Fruit fly (Drosophila melanogaster): ENCODE data around the gene poe.
A peak's percentile ranks its signal among the peaks of the same experiment; 100 is the strongest.

poe gene

dm6 chr2L:8080645-8081044 is 9.2 kb upstream of the poe start (continued):
- TF ChIP-seq fd3F (GFP tag; optimal IDR thresholded peaks at IDR 0.05) (no peak), Xrp1 (GFP tag; IDR thresholded peaks at IDR 0.05) (no peak), Rx (GFP tag; IDR thresholded peaks at IDR 0.05) (no peak), gro (GFP tag; optimal IDR thresholded peaks at IDR 0.05) (no peak), tx (GFP tag; optimal IDR thresholded peaks at IDR 0.05) (no peak), bigmax (GFP tag; optimal IDR thresholded peaks at IDR 0.05) (no peak), CG6272 (GFP tag; IDR thresholded peaks at IDR 0.05) (no peak), dm (GFP tag; optimal IDR thresholded peaks at IDR 0.05) (no peak), CG11456 (GFP tag; IDR thresholded peaks at IDR 0.05) (no peak), CrebB (tag; optimal IDR thresholded peaks at IDR 0.05) (no peak), dysf (GFP tag; IDR thresholded peaks at IDR 0.05) (no peak), Ptx1 (GFP tag; IDR thresholded peaks at IDR 0.05) (no peak), TFAM (GFP tag; optimal IDR thresholded peaks at IDR 0.05) (no peak), CG8478 (optimal IDR thresholded peaks at IDR 0.05) (no peak), esg (GFP tag; conservative IDR thresholded peaks at IDR 0.05) (no peak), knrl (GFP tag; IDR thresholded peaks at IDR 0.05; ENCODE audit: partially characterized antibody) (no peak), Fer2 (tag; optimal IDR thresholded peaks at IDR 0.05) (no peak), wdn (GFP tag; IDR thresholded peaks at IDR 0.05) (no peak), Hand (GFP tag; optimal IDR thresholded peaks at IDR 0.05) (no peak), exex (tag; optimal IDR thresholded peaks at IDR 0.05) (no peak), tio (GFP tag; optimal IDR thresholded peaks at IDR 0.05) (no peak), abd-A (tag; optimal IDR thresholded peaks at IDR 0.05) (no peak), CG4707 (GFP tag; optimal IDR thresholded peaks at IDR 0.05) (peak; percentile 30), h (optimal IDR thresholded peaks at IDR 0.05) (no peak), CG14860 (GFP tag; IDR thresholded peaks at IDR 0.05; ENCODE audit: partially characterized antibody) (no peak), Neu2 (GFP tag; optimal IDR thresholded peaks at IDR 0.05; ENCODE audit: borderline replicate concordance) (no peak), CG8359 (GFP tag; optimal IDR thresholded peaks at IDR 0.05; ENCODE audit: borderline replicate concordance) (no peak), Hey (tag; optimal IDR thresholded peaks at IDR 0.05) (no peak), Oaz (GFP tag; IDR thresholded peaks at IDR 0.05) (no peak), Gug (GFP tag; IDR thresholded peaks at IDR 0.05) (no peak), CG18764 (GFP tag; optimal IDR thresholded peaks at IDR 0.05) (no peak), ind (GFP tag; optimal IDR thresholded peaks at IDR 0.05) (no peak), bsh (GFP tag; optimal IDR thresholded peaks at IDR 0.05) (peak; percentile 19 to 76), CG14014 (GFP tag; IDR thresholded peaks at IDR 0.05) (no peak), jing (GFP tag; optimal IDR thresholded peaks at IDR 0.05) (no peak), gsb (GFP tag; IDR thresholded peaks at IDR 0.05) (no peak), fru (optimal IDR thresholded peaks at IDR 0.05) (no peak), zfh1 (GFP tag; IDR thresholded peaks at IDR 0.05) (no peak; the same call in 2 of the 3 replicates), nom (GFP tag; optimal IDR thresholded peaks at IDR 0.05) (no peak), CG34224 (GFP tag; IDR thresholded peaks at IDR 0.05; ENCODE audit: partially characterized antibody) (no peak), gcm2 (GFP tag; optimal IDR thresholded peaks at IDR 0.05) (no peak), CG8089 (GFP tag; optimal IDR thresholded peaks at IDR 0.05) (no peak), HmgZ (tag; optimal IDR thresholded peaks at IDR 0.05) (no peak), tap (tag; optimal IDR thresholded peaks at IDR 0.05) (no peak), scrt (GFP tag; optimal IDR thresholded peaks at IDR 0.05) (no peak), az2 (GFP tag; optimal IDR thresholded peaks at IDR 0.05) (peak; percentile 5), twi (tag; optimal IDR thresholded peaks at IDR 0.05) (peak; percentile 17), Nf-YC (tag; optimal IDR thresholded peaks at IDR 0.05) (no peak), dan (GFP tag; IDR thresholded peaks at IDR 0.05) (no peak), CG17802 (tag; optimal IDR thresholded peaks at IDR 0.05) (no peak), sima (GFP tag; optimal IDR thresholded peaks at IDR 0.05) (no peak), bab2 (GFP tag; optimal IDR thresholded peaks at IDR 0.05) (no peak), Hr78 (GFP tag; optimal IDR thresholded peaks at IDR 0.05) (no peak)
